Worm (Caenorhabditis elegans) whole organism, L1 larva: ENCODE data around the gene R02D5.4.

Source experiments
- ama-1 ChIP-seq: fragments of 150-350 bp; optimal IDR thresholded peaks from 2 replicates; lab custom pipeline; 2014
- ceh-63 ChIP-seq: fragments of 200-800 bp; sonication (Bioruptor generic); optimal IDR thresholded peaks from 2 replicates; lab custom pipeline; 2018; ENCODE audit warnings: mild to moderate bottlenecking, missing genetic modification characterization, missing compliant biosample characterization
- fkh-4 ChIP-seq: sonication (generic microtip); optimal IDR thresholded peaks from 2 replicates; lab custom pipeline; 2016; ENCODE audit warnings: missing compliant biosample characterization, missing genetic modification characterization, borderline replicate concordance
- hpl-2 ChIP-seq: fragments of 150-350 bp; optimal IDR thresholded peaks from 2 replicates; lab custom pipeline; 2014; ENCODE audit warnings: missing biosample characterization, missing genetic modification reagents, missing genetic modification characterization
- lin-39 ChIP-seq: fragments of 150-350 bp; optimal IDR thresholded peaks from 2 replicates; lab custom pipeline; 2014; ENCODE audit warnings: missing biosample characterization, missing genetic modification reagents, missing genetic modification characterization
- mep-1 ChIP-seq: fragments of 150-350 bp; optimal IDR thresholded peaks from 2 replicates; lab custom pipeline; 2014; ENCODE audit warnings: missing biosample characterization, missing genetic modification characterization
- snpc-4 ChIP-seq: fragments of 150-350 bp; optimal IDR thresholded peaks from 2 replicates; lab custom pipeline; 2014; ENCODE audit warnings: missing biosample characterization, missing genetic modification characterization
- unc-30 ChIP-seq: sonication (generic microtip); optimal IDR thresholded peaks from 2 replicates; lab custom pipeline; 2017; ENCODE audit warnings: missing biosample characterization, missing genetic modification characterization
- zag-1 ChIP-seq: fragments of 150-350 bp; optimal IDR thresholded peaks from 2 replicates; lab custom pipeline; 2014; ENCODE audit warnings: missing biosample characterization, missing genetic modification characterization

ce11 chrV:14484582-14484981 is at the start of gene R02D5.4:
- no peak for TF ChIP-seq lin-39 (tag; lab: Kevin White, UChicago)
- no peak for TF ChIP-seq ama-1 (lab: Kevin White, UChicago)
- no peak for TF ChIP-seq unc-30 (tag; lab: Kevin White, UChicago)
- no peak for TF ChIP-seq fkh-4
- TF ChIP-seq hpl-2: no peak
- no peak for TF ChIP-seq mep-1 (tag; lab: Kevin White, UChicago)
- no peak for TF ChIP-seq zag-1 (tag; lab: Kevin White, UChicago)
- no peak for TF ChIP-seq ceh-63 (GFP tag; lab: Kevin White, UChicago)
- no peak for TF ChIP-seq snpc-4 (tag; lab: Kevin White, UChicago)
